Fruit fly (Drosophila melanogaster): ENCODE measurements around the gene CG17568.
A peak's percentile ranks its signal among the peaks of the same experiment; 100 is the strongest.

CG17568 gene

dm6 chr2L:19219473-19219872 is 38.0 kb upstream of the CG17568 start (continued):
- TF ChIP-seq HLH4C (GFP tag; IDR thresholded peaks at IDR 0.05; ENCODE audit: partially characterized antibody): 0 out of 3 replicates have a peak, but pooled peaks have one; percentile 17
- no peak for TF ChIP-seq CG9797 (GFP tag; optimal IDR thresholded peaks at IDR 0.05)
- no peak for TF ChIP-seq wek (GFP tag; optimal IDR thresholded peaks at IDR 0.05)
- TF ChIP-seq Blimp-1 (GFP tag; optimal IDR thresholded peaks at IDR 0.05): no peak
- peak; percentile 68 for TF ChIP-seq D19B (GFP tag; optimal IDR thresholded peaks at IDR 0.05)
- no peak for TF ChIP-seq CG10565 (GFP tag; optimal IDR thresholded peaks at IDR 0.05)
- TF ChIP-seq CG11723 (GFP tag; optimal IDR thresholded peaks at IDR 0.05): no peak
- TF ChIP-seq klu (GFP tag; IDR thresholded peaks at IDR 0.05): no peak
- TF ChIP-seq sens-2 (GFP tag; IDR thresholded peaks at IDR 0.05): no peak
- no peak for TF ChIP-seq CG10543 (GFP tag; optimal IDR thresholded peaks at IDR 0.05)
- peak; percentile 42 for TF ChIP-seq phol (tag; optimal IDR thresholded peaks at IDR 0.05)
- no peak for TF ChIP-seq gcm2 (GFP tag; optimal IDR thresholded peaks at IDR 0.05)
- no peak for TF ChIP-seq CG10462 (GFP tag; optimal IDR thresholded peaks at IDR 0.05)
- TF ChIP-seq CG14441 (GFP tag; IDR thresholded peaks at IDR 0.05): no peak
- TF ChIP-seq CG11696 (GFP tag; IDR thresholded peaks at IDR 0.05): no peak
- peak; percentile 16 for TF ChIP-seq CG12236 (GFP tag; optimal IDR thresholded peaks at IDR 0.05)
- no peak for TF ChIP-seq CG18619 (GFP tag; optimal IDR thresholded peaks at IDR 0.05)
- TF ChIP-seq Lhr (GFP tag; optimal IDR thresholded peaks at IDR 0.05): no peak
- TF ChIP-seq Trl (optimal IDR thresholded peaks at IDR 0.05): no peak
- no peak for TF ChIP-seq Trl (GFP tag; optimal IDR thresholded peaks at IDR 0.05)
- TF ChIP-seq CG15479 (GFP tag; optimal IDR thresholded peaks at IDR 0.05): no peak
- peak; percentile 28 for TF ChIP-seq Chrac-16 (GFP tag; optimal IDR thresholded peaks at IDR 0.05)
- no peak for TF ChIP-seq CG12219 (GFP tag; optimal IDR thresholded peaks at IDR 0.05)
- peak; percentile 59 for TF ChIP-seq kah (GFP tag; optimal IDR thresholded peaks at IDR 0.05)
- no peak for TF ChIP-seq Ets97D (GFP tag; optimal IDR thresholded peaks at IDR 0.05)
- TF ChIP-seq CG17328 (GFP tag; IDR thresholded peaks at IDR 0.05): peak; percentile 64
- no peak for TF ChIP-seq Sry-β (GFP tag; optimal IDR thresholded peaks at IDR 0.05)
- TF ChIP-seq caup (GFP tag; optimal IDR thresholded peaks at IDR 0.05; ENCODE audit: severe bottlenecking): no peak
- TF ChIP-seq CG6175 (GFP tag; IDR thresholded peaks at IDR 0.05): no peak
- no peak for TF ChIP-seq CG6254 (GFP tag; optimal IDR thresholded peaks at IDR 0.05)
- no peak for TF ChIP-seq CG2678 (tag; optimal IDR thresholded peaks at IDR 0.05)
- TF ChIP-seq CG10267 (tag; optimal IDR thresholded peaks at IDR 0.05): peak; percentile 40
- TF ChIP-seq shn (GFP tag; optimal IDR thresholded peaks at IDR 0.05): no peak
- no peak for TF ChIP-seq hbn (GFP tag; IDR thresholded peaks at IDR 0.05; ENCODE audit: partially characterized antibody)
- TF ChIP-seq amos (GFP tag; IDR thresholded peaks at IDR 0.05; ENCODE audit: partially characterized antibody): no peak
- TF ChIP-seq CG2712 (tag; optimal IDR thresholded peaks at IDR 0.05): peak; percentile 71
- TF ChIP-seq rib (GFP tag; IDR thresholded peaks at IDR 0.05): no peak
- no peak for TF ChIP-seq tin (GFP tag; optimal IDR thresholded peaks at IDR 0.05)
- TF ChIP-seq Jarid2 (GFP tag; optimal IDR thresholded peaks at IDR 0.05): no peak
- peak; percentile 54 for TF ChIP-seq gem (tag; optimal IDR thresholded peaks at IDR 0.05)
- TF ChIP-seq fd102C (GFP tag; optimal IDR thresholded peaks at IDR 0.05): peak; percentile 82
- TF ChIP-seq CG3065 (GFP tag; optimal IDR thresholded peaks at IDR 0.05): no peak
- TF ChIP-seq CG15696 (tag; optimal IDR thresholded peaks at IDR 0.05): peak; percentile 66
- no peak for TF ChIP-seq CG11398 (GFP tag; optimal IDR thresholded peaks at IDR 0.05)
- peak; percentile 4 for TF ChIP-seq zen (tag; optimal IDR thresholded peaks at IDR 0.05)
- no peak for TF ChIP-seq CG18764 (GFP tag; optimal IDR thresholded peaks at IDR 0.05)
- no peak for TF ChIP-seq CG8290 (GFP tag; optimal IDR thresholded peaks at IDR 0.05)
- TF ChIP-seq CG8290 (tag; optimal IDR thresholded peaks at IDR 0.05): no peak
- TF ChIP-seq zfh1 (GFP tag; IDR thresholded peaks at IDR 0.05): peak; percentile 46; the same call in 1 of the 3 replicates
- no peak for TF ChIP-seq CG1647 (GFP tag; optimal IDR thresholded peaks at IDR 0.05)
- no peak for TF ChIP-seq CG3163 (GFP tag; optimal IDR thresholded peaks at IDR 0.05)
- TF ChIP-seq vfl (GFP tag; optimal IDR thresholded peaks at IDR 0.05): no peak
